Fruit fly (Drosophila melanogaster) whole organism, adult: ENCODE results near the gene PH4alphaMP.

ENCODE experiments used
- CG11617 ChIP-seq: fragments of 200-800 bp; sonication (Bioruptor generic); optimal IDR thresholded peaks from 2 replicates; lab custom pipeline; 2017; ENCODE audit warnings: mild to moderate bottlenecking, missing biosample characterization, missing genetic modification reagents, missing genetic modification characterization
- CG12768 ChIP-seq: fragments of 200-800 bp; sonication (Bioruptor generic); optimal IDR thresholded peaks from 2 replicates; lab custom pipeline; 2017; ENCODE audit warnings: missing biosample characterization, missing genetic modification characterization, mild to moderate bottlenecking, moderate library complexity, missing genetic modification reagents
- CG1620 ChIP-seq: fragments of 200-800 bp; sonication (Bioruptor generic); optimal IDR thresholded peaks from 2 replicates; lab custom pipeline; 2016; ENCODE audit warnings: missing biosample characterization, missing genetic modification characterization
- CG5204 ChIP-seq: fragments of 200-800 bp; sonication (Bioruptor generic); optimal IDR thresholded peaks from 2 replicates; lab custom pipeline; 2016; ENCODE audit warnings: missing biosample characterization, missing genetic modification characterization
- CG7045 ChIP-seq: fragments of 200-800 bp; sonication (Bioruptor generic); optimal IDR thresholded peaks from 2 replicates; lab custom pipeline; 2017; ENCODE audit warnings: missing biosample characterization, mild to moderate bottlenecking, missing genetic modification characterization
- CG7101 ChIP-seq: fragments of 200-800 bp; sonication (Bioruptor generic); optimal IDR thresholded peaks from 2 replicates; lab custom pipeline; 2018; ENCODE audit warnings: missing biosample characterization, mild to moderate bottlenecking, missing genetic modification characterization, moderate library complexity
- Hr96 ChIP-seq: fragments of 200-800 bp; sonication (Bioruptor generic); optimal IDR thresholded peaks from 2 replicates; lab custom pipeline; 2016; ENCODE audit warnings: missing biosample characterization, missing genetic modification characterization
- Mnt ChIP-seq: fragments of 200-800 bp; sonication (Bioruptor generic); optimal IDR thresholded peaks from 2 replicates; lab custom pipeline; 2016; ENCODE audit warnings: missing biosample characterization, mild to moderate bottlenecking, missing genetic modification characterization
- bab1 ChIP-seq: fragments of 200-800 bp; sonication (Bioruptor generic); optimal IDR thresholded peaks from 3 replicates; lab custom pipeline; 2019; ENCODE audit warnings: missing biosample characterization, mild to moderate bottlenecking, missing genetic modification characterization, moderate library complexity
- cic ChIP-seq: fragments of 200-800 bp; sonication (Bioruptor generic); optimal IDR thresholded peaks from 2 replicates; lab custom pipeline; 2017; ENCODE audit warnings: missing biosample characterization, mild to moderate bottlenecking, missing genetic modification characterization, moderate library complexity
- cnc ChIP-seq, 2 experiments: fragments of >200 bp; optimal IDR thresholded peaks; 2 replicates each; lab custom pipeline; 2017
- ovo ChIP-seq: fragments of 200-800 bp; sonication (Bioruptor generic); optimal IDR thresholded peaks from 2 replicates; lab custom pipeline; 2016; ENCODE audit warnings: missing biosample characterization, missing genetic modification characterization
- pad ChIP-seq: fragments of 200-800 bp; sonication (Bioruptor generic); optimal IDR thresholded peaks from 3 replicates; lab custom pipeline; 2017; ENCODE audit warnings: missing biosample characterization, missing genetic modification characterization, mild to moderate bottlenecking, moderate library complexity, missing genetic modification reagents
- tj ChIP-seq: fragments of 200-800 bp; sonication (Bioruptor generic); optimal IDR thresholded peaks from 3 replicates; lab custom pipeline; 2017; ENCODE audit warnings: missing biosample characterization, mild to moderate bottlenecking, missing genetic modification characterization, moderate library complexity

dm6 chr3R:30503406-30503805, 7.5 kb upstream of the PH4alphaMP start, which contains the start of gene CG31371:
- TF ChIP-seq pad (GFP tag; lab: Kevin White, UChicago) (no peak), cnc (optimal IDR thresholded peaks at IDR 0.05; lab: Kevin White, UChicago) (no peak), CG11617 (GFP tag; lab: Kevin White, UChicago) (no peak), CG7101 (no peak), CG1620 (GFP tag; lab: Kevin White, UChicago) (no peak), CG7045 (GFP tag; lab: Kevin White, UChicago) (no peak), CG5204 (GFP tag; lab: Kevin White, UChicago) (no peak), ovo (no peak), bab1 (GFP tag; lab: Kevin White, UChicago) (no peak), Mnt (GFP tag; lab: Kevin White, UChicago) (no peak), tj (GFP tag; lab: Kevin White, UChicago) (no peak), cic (GFP tag; lab: Kevin White, UChicago) (no peak), Hr96 (GFP tag; lab: Kevin White, UChicago) (no peak), CG12768 (GFP tag; lab: Kevin White, UChicago) (no peak)
